Worm (Caenorhabditis elegans): Measurements from ENCODE around the gene T26H5.8.

DNA sequence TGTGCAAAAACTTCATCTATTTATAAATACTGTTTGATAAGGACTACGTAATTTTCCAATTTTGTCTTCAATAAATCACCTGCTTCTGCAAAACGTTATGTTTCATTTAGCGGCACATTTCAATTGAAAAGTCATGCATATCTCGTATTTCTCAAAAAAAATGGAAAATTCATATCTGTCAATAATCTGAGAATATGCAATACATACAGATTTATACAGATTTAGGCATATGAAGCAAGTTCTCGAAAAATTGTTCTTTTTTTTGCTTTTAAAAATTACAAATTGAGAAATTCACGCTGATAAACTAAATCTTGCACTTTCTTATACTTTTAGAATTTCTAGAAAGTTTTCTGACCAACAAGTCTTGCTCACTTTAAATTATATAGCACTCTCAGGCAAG, 11.7 kb upstream of the T26H5.8 start, which contains the start of gene T26H5.11:
- TF ChIP-seq ztf-23 (GFP tag; IDR thresholded peaks at IDR 0.05) (no peak), klf-2 (GFP tag; conservative IDR thresholded peaks at IDR 0.05) (no peak), ref-1 (GFP tag; conservative IDR thresholded peaks at IDR 0.05) (no peak), med-1 (GFP tag; optimal IDR thresholded peaks at IDR 0.05; ENCODE audit: insufficient read depth) (no peak), T22C8.4 (GFP tag; IDR thresholded peaks at IDR 0.05) (no peak), cog-1 (tag; optimal IDR thresholded peaks at IDR 0.05) (no peak), tab-1 (GFP tag; IDR thresholded peaks at IDR 0.05) (no peak), flt-1 (GFP tag; IDR thresholded peaks at IDR 0.05) (no peak), ztf-29 (GFP tag; IDR thresholded peaks at IDR 0.05) (no peak)
